Worm (Caenorhabditis elegans) whole organism, L3 larva: Measurements from ENCODE around the gene srab-3.

Source experiments
- ama-1 ChIP-seq: fragments of 150-350 bp; optimal IDR thresholded peaks from 2 replicates; lab custom pipeline; 2018
- ceh-16 ChIP-seq: sonication (generic microtip); optimal IDR thresholded peaks from 2 replicates; lab custom pipeline; 2017; ENCODE audit warnings: missing biosample characterization, missing genetic modification characterization
- ceh-28 ChIP-seq: fragments of 150-350 bp; optimal IDR thresholded peaks from 2 replicates; lab custom pipeline; 2014; ENCODE audit warnings: missing biosample characterization, missing genetic modification reagents, missing genetic modification characterization
- ceh-82 ChIP-seq: fragments of 150-350 bp; optimal IDR thresholded peaks from 2 replicates; lab custom pipeline; 2014; ENCODE audit warnings: missing biosample characterization, missing genetic modification characterization
- ceh-9 ChIP-seq: sonication (generic microtip); optimal IDR thresholded peaks from 2 replicates; lab custom pipeline; 2018; ENCODE audit warnings: missing biosample characterization, missing genetic modification characterization
- daf-12 ChIP-seq: fragments of 150-350 bp; optimal IDR thresholded peaks from 2 replicates; lab custom pipeline; 2014; ENCODE audit warnings: missing biosample characterization, missing genetic modification reagents, missing genetic modification characterization
- egl-27 ChIP-seq: sonication (generic microtip); optimal IDR thresholded peaks from 4 replicates; lab custom pipeline; 2017; ENCODE audit warnings: missing biosample characterization, missing genetic modification reagents, missing genetic modification characterization
- elt-1 ChIP-seq: fragments of 150-350 bp; optimal IDR thresholded peaks from 2 replicates; lab custom pipeline; 2014; ENCODE audit warnings: missing biosample characterization, missing genetic modification characterization
- elt-2 ChIP-seq: sonication (generic microtip); optimal IDR thresholded peaks from 2 replicates; lab custom pipeline; 2016; ENCODE audit warnings: missing genetic modification reagents, mild to moderate bottlenecking, missing genetic modification characterization, missing compliant biosample characterization
- elt-3 ChIP-seq, 3 experiments: fragments of 150-350 bp in 1 of 3; sonication (generic microtip) in 2 of 3; optimal IDR thresholded peaks; 2 replicates in 2 of 3; 4 replicates in 1 of 3; lab custom pipeline; 2014 to 2017; ENCODE audit warnings: missing biosample characterization in 3 of 3, missing genetic modification characterization in 3 of 3
- eor-1 ChIP-seq, 2 experiments: fragments of 150-350 bp; optimal IDR thresholded peaks; 2 replicates each; lab custom pipeline; 2014 to 2018; ENCODE audit warnings: missing biosample characterization in 2 of 2, missing genetic modification characterization in 2 of 2
- fos-1 ChIP-seq: fragments of 150-350 bp; optimal IDR thresholded peaks from 2 replicates; lab custom pipeline; 2014; ENCODE audit warnings: missing biosample characterization, missing genetic modification characterization
- hmg-11 ChIP-seq: sonication (generic microtip); optimal IDR thresholded peaks from 2 replicates; lab custom pipeline; 2016; ENCODE audit warnings: missing genetic modification characterization, missing compliant biosample characterization
- lin-39 ChIP-seq: fragments of 150-350 bp; optimal IDR thresholded peaks from 2 replicates; lab custom pipeline; 2018; ENCODE audit warnings: missing biosample characterization, missing genetic modification reagents, missing genetic modification characterization
- lsy-12 ChIP-seq: sonication (generic microtip); optimal IDR thresholded peaks from 2 replicates; lab custom pipeline; 2016; ENCODE audit warnings: mild to moderate bottlenecking, missing genetic modification characterization, missing compliant biosample characterization
- mdl-1 ChIP-seq: fragments of 150-350 bp; optimal IDR thresholded peaks from 2 replicates; lab custom pipeline; 2014; ENCODE audit warnings: missing biosample characterization, missing genetic modification characterization
- nfya-1 ChIP-seq: sonication (generic microtip); optimal IDR thresholded peaks from 2 replicates; lab custom pipeline; 2017; ENCODE audit warnings: missing genetic modification characterization, mild to moderate bottlenecking, missing compliant biosample characterization, antibody characterized with exemption, moderate library complexity; ENCODE audit not compliant: insufficient read depth
- nhr-23 ChIP-seq: fragments of 150-350 bp; optimal IDR thresholded peaks from 2 replicates; lab custom pipeline; 2014; ENCODE audit warnings: missing biosample characterization, missing genetic modification reagents, missing genetic modification characterization
- nhr-28 ChIP-seq: fragments of 150-350 bp; optimal IDR thresholded peaks from 2 replicates; lab custom pipeline; 2014; ENCODE audit warnings: missing biosample characterization, missing genetic modification characterization
- nhr-43 ChIP-seq: sonication (generic microtip); optimal IDR thresholded peaks from 2 replicates; lab custom pipeline; 2016; ENCODE audit warnings: mild to moderate bottlenecking, missing genetic modification characterization, missing compliant biosample characterization; ENCODE audit not compliant: poor library complexity, severe bottlenecking
- nhr-67 ChIP-seq: fragments of 150-350 bp; optimal IDR thresholded peaks from 2 replicates; lab custom pipeline; 2014; ENCODE audit warnings: missing biosample characterization, missing genetic modification characterization
- nhr-76 ChIP-seq: fragments of 150-350 bp; sonication (generic microtip); optimal IDR thresholded peaks from 5 replicates; lab custom pipeline; 2014; ENCODE audit warnings: missing biosample characterization, missing genetic modification characterization
- pha-4 ChIP-seq: fragments of 150-350 bp; optimal IDR thresholded peaks from 2 replicates; lab custom pipeline; 2014; ENCODE audit warnings: missing biosample characterization, missing genetic modification reagents, missing genetic modification characterization
- pqm-1 ChIP-seq: fragments of 150-350 bp; optimal IDR thresholded peaks from 2 replicates; lab custom pipeline; 2017; ENCODE audit warnings: missing biosample characterization, missing genetic modification characterization, inconsistent platforms
- sea-2 ChIP-seq: fragments of 150-350 bp; sonication (generic microtip); optimal IDR thresholded peaks from 4 replicates; lab custom pipeline; 2014; ENCODE audit warnings: missing biosample characterization, missing genetic modification reagents, missing genetic modification characterization
- skn-1 ChIP-seq: fragments of 150-350 bp; optimal IDR thresholded peaks from 2 replicates; lab custom pipeline; 2014; ENCODE audit warnings: missing biosample characterization, missing genetic modification characterization
- unc-62 ChIP-seq: fragments of 150-350 bp; sonication (generic microtip); optimal IDR thresholded peaks from 4 replicates; lab custom pipeline; 2014; ENCODE audit warnings: missing biosample characterization, missing genetic modification reagents, missing genetic modification characterization
- ztf-4 ChIP-seq: fragments of 150-350 bp; optimal IDR thresholded peaks from 2 replicates; lab custom pipeline; 2014; ENCODE audit warnings: missing biosample characterization, missing genetic modification characterization

srab-3 gene

DNA sequence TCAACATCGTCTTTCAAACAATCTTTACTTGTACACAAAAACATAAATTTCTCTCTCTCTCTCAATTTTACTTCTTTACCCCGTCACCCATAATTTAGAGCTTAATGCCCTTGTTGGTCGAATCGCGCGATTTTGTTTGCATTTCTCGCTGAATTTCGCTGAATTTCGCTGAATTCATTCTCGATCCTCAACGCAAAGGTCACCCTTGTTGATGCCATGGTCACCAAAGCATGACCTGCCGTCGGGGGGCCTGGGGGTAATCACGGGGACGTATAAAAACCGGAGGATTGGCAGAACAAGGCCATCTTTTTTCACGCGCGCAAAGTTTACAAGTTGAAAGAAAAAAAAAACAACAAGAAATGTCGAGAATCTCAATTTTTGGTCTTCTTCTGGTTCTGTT, 22.3 kb upstream of the srab-3 start, which contains the start of gene F14F9.8:
Gene F14F9.8 (plus strand): TSS at position 301 of the 400 bp plus-strand sequence.
- TF ChIP-seq ceh-82: no peak
- TF ChIP-seq ama-1 (lab: Kevin White, UChicago): no peak
- TF ChIP-seq elt-1 (tag; lab: Kevin White, UChicago): no peak
- no peak for TF ChIP-seq nhr-43 (tag; lab: Kevin White, UChicago)
- no peak for TF ChIP-seq unc-62 (GFP tag; lab: Kevin White, UChicago)
- TF ChIP-seq mdl-1 (tag; lab: Kevin White, UChicago): no peak
- no peak for TF ChIP-seq egl-27 (tag; lab: Kevin White, UChicago)
- TF ChIP-seq ztf-4 (tag; lab: Kevin White, UChicago): no peak
- no peak for TF ChIP-seq nhr-28 (tag; lab: Kevin White, UChicago)
- no peak for TF ChIP-seq lsy-12 (tag; lab: Kevin White, UChicago)
- TF ChIP-seq sea-2: no peak

DNA sequence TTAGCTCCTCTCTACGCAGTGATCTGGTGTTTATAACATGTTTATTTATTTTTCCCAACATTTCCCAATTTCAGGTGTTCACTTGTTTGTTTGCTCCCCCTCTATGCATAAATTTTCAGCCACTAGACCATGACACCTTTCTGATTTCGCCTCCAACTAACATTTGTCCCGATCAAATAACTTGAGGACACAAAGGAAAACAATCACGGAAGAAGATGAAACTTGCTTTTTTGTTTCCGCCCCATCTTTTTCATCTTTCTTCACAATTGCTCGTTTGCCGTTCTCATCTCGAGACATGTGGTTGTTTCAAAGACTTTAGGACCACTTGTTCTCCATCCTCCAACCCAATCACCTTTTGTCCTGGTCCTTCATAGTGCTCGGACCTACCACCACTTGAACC, 19.1 kb upstream of the srab-3 start, which contains the start of gene F14F9.5:
Gene F14F9.5 (plus strand): TSS at position 301 of the 400 bp plus-strand sequence.
- TF ChIP-seq lin-39: no peak
- no peak for TF ChIP-seq ceh-16 (tag; lab: Kevin White, UChicago)
- TF ChIP-seq fos-1 (tag; lab: Kevin White, UChicago): no peak
- no peak for TF ChIP-seq ztf-4 (tag; lab: Kevin White, UChicago)
- no peak for TF ChIP-seq nhr-43 (tag; lab: Kevin White, UChicago)
- no peak for TF ChIP-seq ceh-9 (tag; lab: Kevin White, UChicago)
- TF ChIP-seq eor-1 (tag; optimal IDR thresholded peaks at IDR 0.05; lab: Kevin White, UChicago): no peak
- TF ChIP-seq nhr-67 (tag; lab: Kevin White, UChicago): no peak
- no peak for TF ChIP-seq nhr-28 (tag; lab: Kevin White, UChicago)
- no peak for TF ChIP-seq unc-62 (GFP tag; lab: Kevin White, UChicago)
- TF ChIP-seq elt-2 (tag; lab: Kevin White, UChicago): no peak
- no peak for TF ChIP-seq nhr-76 (tag; lab: Kevin White, UChicago)
- no peak for TF ChIP-seq nfya-1 (tag; lab: Kevin White, UChicago)

DNA sequence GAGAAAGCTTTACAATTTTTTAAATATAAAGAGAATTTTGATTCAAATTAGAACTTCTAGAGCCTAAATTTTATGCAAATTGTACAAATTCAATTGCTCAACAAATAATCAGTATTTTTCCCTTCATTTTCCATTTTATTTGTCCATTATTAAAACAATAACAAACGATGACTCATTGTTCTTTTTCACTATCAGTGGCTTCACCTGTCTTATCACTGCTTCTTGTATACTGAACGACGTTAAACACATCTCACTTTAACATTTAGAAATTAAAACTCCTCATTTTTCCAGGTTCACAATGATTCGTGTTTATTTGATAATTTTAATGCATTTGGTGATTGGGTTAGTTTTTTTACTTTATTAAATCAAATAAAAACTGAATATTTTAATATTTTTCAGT, 12.0 kb upstream of the srab-3 start, which contains the start of gene sid-1:
Gene sid-1 (plus strand): TSS at position 292 of the 400 bp plus-strand sequence.
- TF ChIP-seq nhr-43 (tag; lab: Kevin White, UChicago) (no peak), elt-2 (tag; lab: Kevin White, UChicago) (peak; percentile 76), mdl-1 (tag; lab: Kevin White, UChicago) (no peak), ceh-28 (tag; lab: Kevin White, UChicago) (no peak), skn-1 (no peak), ceh-82 (no peak), pha-4 (tag; lab: Kevin White, UChicago) (peak; percentile 27), ama-1 (lab: Kevin White, UChicago) (no peak), nhr-23 (tag; lab: Kevin White, UChicago) (no peak), daf-12 (tag; lab: Kevin White, UChicago) (no peak), pqm-1 (tag; lab: Kevin White, UChicago) (peak; percentile 23)
- TF ChIP-seq, all 47 proteins: peak for 3

DNA sequence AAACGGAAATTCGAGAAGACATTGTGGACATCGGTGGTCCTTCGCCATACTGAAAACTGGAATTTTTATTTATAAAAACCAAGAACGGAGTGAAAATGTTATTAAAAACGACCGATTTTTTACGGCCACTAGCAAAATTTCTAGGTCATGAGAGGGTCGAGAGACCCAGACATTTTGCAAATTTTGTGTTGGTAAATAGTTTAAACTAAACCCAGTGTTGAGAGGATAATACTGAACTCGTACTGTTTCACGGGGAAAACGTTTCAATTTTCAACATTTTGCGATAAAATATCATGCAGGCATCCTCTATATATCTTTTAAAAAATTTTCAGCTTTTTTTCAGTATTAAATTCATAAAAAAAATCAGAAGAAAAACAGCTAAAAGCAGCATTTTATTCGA, 11.4 kb upstream of the srab-3 start, which contains the start of gene C04F5.9:
Gene C04F5.9 (minus strand): TSS at position 101 of the 400 bp plus-strand sequence.
- TF ChIP-seq nhr-43 (tag; lab: Kevin White, UChicago): no peak
- TF ChIP-seq hmg-11 (tag; lab: Kevin White, UChicago): no peak
- TF ChIP-seq skn-1: no peak
- no peak for TF ChIP-seq ama-1 (lab: Kevin White, UChicago)
- TF ChIP-seq lsy-12 (tag; lab: Kevin White, UChicago): no peak
- no peak for TF ChIP-seq sea-2
- TF ChIP-seq lin-39: no peak
- TF ChIP-seq daf-12 (tag; lab: Kevin White, UChicago): no peak
- no peak for TF ChIP-seq elt-3 (tag; optimal IDR thresholded peaks at IDR 0.05; lab: Kevin White, UChicago)
- TF ChIP-seq ceh-28 (tag; lab: Kevin White, UChicago): no peak
- no peak for TF ChIP-seq nfya-1 (tag; lab: Kevin White, UChicago)

DNA sequence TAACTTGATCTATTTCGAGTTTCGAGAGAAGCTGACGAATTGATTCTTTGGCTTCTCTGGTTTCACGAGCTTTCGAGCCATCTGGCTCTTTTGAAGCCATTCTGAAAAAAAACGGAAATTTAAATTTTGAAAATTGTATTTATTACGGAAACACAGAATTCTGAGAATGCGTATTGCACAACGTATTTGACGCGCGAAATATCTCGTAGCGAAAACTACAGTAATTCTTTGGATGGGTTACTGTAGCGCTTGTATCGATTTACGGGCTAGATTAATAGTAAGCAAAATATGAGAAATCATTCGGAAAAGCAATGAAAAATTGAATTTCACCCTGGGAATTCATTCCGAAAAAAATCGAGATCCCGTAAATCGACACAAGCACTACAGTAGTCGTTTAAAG, 5.9 kb upstream of the srab-3 start, which contains the start of gene C04F5.8:
Gene C04F5.8 (minus strand): TSS at position 101 of the 400 bp plus-strand sequence.
- no peak for TF ChIP-seq nhr-67 (tag; lab: Kevin White, UChicago)
- no peak for TF ChIP-seq nhr-23 (tag; lab: Kevin White, UChicago)
- TF ChIP-seq ztf-4 (tag; lab: Kevin White, UChicago): no peak
- no peak for TF ChIP-seq ceh-82
- TF ChIP-seq mdl-1 (tag; lab: Kevin White, UChicago): no peak
